Worm (Caenorhabditis elegans): ENCODE data around the gene C42D8.9.

DNA sequence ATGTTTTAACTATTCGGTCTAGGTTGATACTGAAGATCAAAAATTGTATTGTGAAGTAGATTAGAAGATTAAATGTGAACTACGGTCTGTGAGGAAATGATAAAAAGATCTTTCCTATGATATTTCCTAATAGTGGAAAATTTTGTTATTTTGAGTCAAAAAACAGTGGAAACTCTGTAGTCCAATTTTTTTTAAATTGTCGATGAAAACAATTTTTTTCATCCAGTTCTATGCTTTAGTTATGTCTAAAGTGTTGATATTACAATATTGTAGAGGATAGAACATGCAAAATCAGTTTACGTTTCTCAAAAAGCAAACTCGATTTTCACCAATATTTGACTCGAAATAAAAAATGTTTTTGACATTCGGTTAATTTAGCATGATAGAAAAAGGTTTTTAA, 12.8 kb upstream of the C42D8.9 start:
- TF ChIP-seq dao-5 (tag; optimal IDR thresholded peaks at IDR 0.05) (no peak), him-1 (tag; optimal IDR thresholded peaks at IDR 0.05) (no peak)

All from whole organism, L4/young adult.